Fruit fly (Drosophila melanogaster) whole organism: ENCODE results near the gene fng.

Source experiments
- EcR ChIP-seq, 2 experiments: fragments of >200 bp; optimal IDR thresholded peaks; 2 replicates each; lab custom pipeline; 2017; ENCODE audit warnings: missing biosample characterization in 2 of 2, missing genetic modification characterization in 2 of 2, missing genetic modification reagents in 2 of 2
- usp ChIP-seq: fragments of >200 bp; optimal IDR thresholded peaks from 2 replicates; lab custom pipeline; 2017; ENCODE audit warnings: missing biosample characterization, missing genetic modification characterization, mixed read lengths

DNA sequence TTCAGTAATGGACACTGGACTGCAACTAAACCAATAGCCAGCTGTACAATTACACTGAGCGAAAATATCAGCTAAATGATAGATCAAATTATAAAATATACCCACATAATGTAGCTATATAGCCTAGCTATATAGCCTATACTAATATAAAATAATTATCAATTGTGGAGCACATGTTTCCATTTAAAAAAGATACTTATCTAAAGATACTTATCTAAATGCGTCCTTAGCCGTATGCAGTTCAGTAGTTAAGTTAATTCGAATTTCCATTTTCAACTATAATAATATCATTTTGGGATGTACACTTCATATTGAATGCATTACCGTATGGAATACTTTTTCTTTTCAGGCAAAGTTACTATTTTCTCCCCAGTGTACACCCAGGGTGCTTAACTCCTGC, 30.4 kb downstream of the fng start:
- TF ChIP-seq usp (GFP tag; lab: Kevin White, UChicago): no peak
- TF ChIP-seq EcR (GFP tag; optimal IDR thresholded peaks at IDR 0.05; lab: Kevin White, UChicago): no peak
